Worm (Caenorhabditis elegans) whole organism, midembryonic: Measurements from ENCODE around the gene C35D10.17.

Experiments used
- flt-1 ChIP-seq: fragments of 200-800 bp; sonication (Bioruptor generic); IDR thresholded peaks from 2 replicates; pipeline ENCODE4 v1.3.6; 2022; ENCODE audit warnings: missing genetic modification characterization, missing compliant biosample characterization
- klf-2 ChIP-seq: fragments of 200-800 bp; sonication (Bioruptor generic); conservative IDR thresholded peaks from 2 replicates; pipeline ENCODE4 v1.3.6; 2022; ENCODE audit warnings: missing genetic modification reagents, missing genetic modification characterization, missing compliant biosample characterization
- ref-1 ChIP-seq: fragments of 200-800 bp; sonication (Bioruptor generic); conservative IDR thresholded peaks from 2 replicates; pipeline ENCODE4 v1.3.6; 2022; ENCODE audit warnings: missing genetic modification reagents, missing genetic modification characterization, missing compliant biosample characterization
- tab-1 ChIP-seq: fragments of 200-800 bp; sonication (Bioruptor generic); IDR thresholded peaks from 2 replicates; pipeline ENCODE4 v1.3.6; 2022; ENCODE audit warnings: missing genetic modification characterization, missing compliant biosample characterization
- ztf-29 ChIP-seq: fragments of 200-800 bp; sonication (Bioruptor generic); IDR thresholded peaks from 2 replicates; pipeline ENCODE4 v1.3.6; 2022; ENCODE audit warnings: missing genetic modification reagents, missing genetic modification characterization, missing compliant biosample characterization

- TF ChIP-seq flt-1 (GFP tag; lab: Robert Waterston, UW) (no peak), klf-2 (GFP tag; lab: Robert Waterston, UW) (no peak), ref-1 (GFP tag; lab: Robert Waterston, UW) (no peak), ztf-29 (GFP tag; lab: Robert Waterston, UW) (no peak), tab-1 (GFP tag; lab: Robert Waterston, UW) (no peak)
Measured at ce11 chrIII:4903784-4904183, 36.9 kb downstream of the C35D10.17 start, which contains the start of gene kbp-2.
